Fruit fly (Drosophila melanogaster) whole organism, wandering third instar larva: ENCODE measurements around the gene Pde6.

Experiments used
- Abd-B ChIP-seq: fragments of >200 bp; optimal IDR thresholded peaks from 2 replicates; lab custom pipeline; 2017; ENCODE audit warnings: missing biosample characterization, missing genetic modification characterization
- CG32264 ChIP-seq: fragments of 200-800 bp; sonication (Bioruptor generic); optimal IDR thresholded peaks from 2 replicates; lab custom pipeline; 2016; ENCODE audit warnings: missing biosample characterization, missing genetic modification characterization
- CG9705 ChIP-seq: fragments of 200-800 bp; sonication (Bioruptor generic); optimal IDR thresholded peaks from 2 replicates; lab custom pipeline; 2018; ENCODE audit warnings: missing biosample characterization, mild to moderate bottlenecking, missing genetic modification characterization
- CrebA ChIP-seq: fragments of 200-800 bp; sonication (Bioruptor generic); optimal IDR thresholded peaks from 2 replicates; lab custom pipeline; 2016; ENCODE audit warnings: missing biosample characterization, mild to moderate bottlenecking, missing genetic modification characterization, borderline replicate concordance
- Dfd ChIP-seq: fragments of >200 bp; optimal IDR thresholded peaks from 2 replicates; lab custom pipeline; 2017; ENCODE audit warnings: missing biosample characterization, missing genetic modification characterization
- Dif ChIP-seq: fragments of 200-275, 200-300 bp; sonication (Bioruptor generic); optimal IDR thresholded peaks from 2 replicates; lab custom pipeline; 2018; ENCODE audit warnings: missing biosample characterization, missing genetic modification characterization; ENCODE audit not compliant: partially characterized antibody
- GATAd ChIP-seq: sonication (Bioruptor generic); optimal IDR thresholded peaks from 2 replicates; lab custom pipeline; 2016; ENCODE audit warnings: missing biosample characterization, missing genetic modification characterization
- HLH106 ChIP-seq: fragments of 200-800 bp; optimal IDR thresholded peaks from 3 replicates; lab custom pipeline; 2019; ENCODE audit warnings: missing biosample characterization, mild to moderate bottlenecking, missing genetic modification characterization, moderate library complexity
- Hnf4 ChIP-seq: fragments of 200-800 bp; sonication (Bioruptor generic); optimal IDR thresholded peaks from 2 replicates; lab custom pipeline; 2016; ENCODE audit warnings: missing biosample characterization, mild to moderate bottlenecking, missing genetic modification characterization
- Hr78 ChIP-seq: fragments of >200 bp; optimal IDR thresholded peaks from 2 replicates; lab custom pipeline; 2017; ENCODE audit warnings: missing biosample characterization, missing genetic modification characterization
- Hr83 ChIP-seq: fragments of 200-300 bp; sonication (Bioruptor generic); optimal IDR thresholded peaks from 2 replicates; lab custom pipeline; 2016; ENCODE audit warnings: missing biosample characterization, mild to moderate bottlenecking, missing genetic modification characterization, moderate library complexity; ENCODE audit not compliant: poor library complexity, severe bottlenecking
- Jra ChIP-seq: sonication (Bioruptor generic); optimal IDR thresholded peaks from 2 replicates; lab custom pipeline; 2016; ENCODE audit warnings: missing biosample characterization, missing genetic modification characterization
- Mio ChIP-seq: sonication (Bioruptor generic); optimal IDR thresholded peaks from 2 replicates; lab custom pipeline; 2016; ENCODE audit warnings: missing biosample characterization, missing genetic modification characterization
- Myc ChIP-seq: fragments of >200 bp; optimal IDR thresholded peaks from 2 replicates; lab custom pipeline; 2017
- N ChIP-seq: fragments of >200 bp; optimal IDR thresholded peaks from 2 replicates; lab custom pipeline; 2018; ENCODE audit warnings: missing biosample characterization, missing external identifiers, missing genetic modification characterization
- OdsH ChIP-seq: fragments of 200-800 bp; sonication (Bioruptor generic); optimal IDR thresholded peaks from 2 replicates; lab custom pipeline; 2016; ENCODE audit warnings: missing biosample characterization, mild to moderate bottlenecking, missing genetic modification characterization
- Rel ChIP-seq, 2 experiments: fragments of 200-800 bp; sonication (Bioruptor generic) in 1 of 2; optimal IDR thresholded peaks; 2 replicates in 1 of 2; 3 replicates in 1 of 2; lab custom pipeline; 2016 to 2019; ENCODE audit warnings: mild to moderate bottlenecking in 2 of 2, missing biosample characterization in 2 of 2, missing genetic modification characterization in 2 of 2, moderate library complexity in 1 of 2
- Sp1 ChIP-seq: fragments of 200-800 bp; sonication (Bioruptor generic); optimal IDR thresholded peaks from 3 replicates; lab custom pipeline; 2019; ENCODE audit warnings: missing biosample characterization, mild to moderate bottlenecking, missing genetic modification characterization, moderate library complexity
- Vsx2 ChIP-seq: fragments of 200-300, 225-300 bp; sonication (Bioruptor generic); optimal IDR thresholded peaks from 2 replicates; lab custom pipeline; 2018; ENCODE audit warnings: missing biosample characterization, missing genetic modification characterization; ENCODE audit not compliant: partially characterized antibody
- br ChIP-seq: fragments of 200-800 bp; sonication (Bioruptor generic); optimal IDR thresholded peaks from 2 replicates; lab custom pipeline; 2016; ENCODE audit warnings: missing biosample characterization, missing genetic modification characterization
- brk ChIP-seq: fragments of 200-800 bp; sonication (Bioruptor generic); optimal IDR thresholded peaks from 2 replicates; lab custom pipeline; 2016; ENCODE audit warnings: missing biosample characterization, mild to moderate bottlenecking, missing genetic modification characterization
- dl ChIP-seq, 2 experiments: fragments of 175-275, 200-275 bp in 1 of 2; fragments of 200-275 bp in 1 of 2; sonication (Bioruptor generic); optimal IDR thresholded peaks; lab custom pipeline; 2018; ENCODE audit warnings: mild to moderate bottlenecking in 2 of 2, missing biosample characterization in 2 of 2, missing genetic modification characterization in 2 of 2, moderate library complexity in 2 of 2; ENCODE audit not compliant: partially characterized antibody in 2 of 2, insufficient read depth in 1 of 2
- dmrt93B ChIP-seq: fragments of 200-800 bp; sonication (Bioruptor generic); optimal IDR thresholded peaks from 2 replicates; lab custom pipeline; 2018; ENCODE audit warnings: missing biosample characterization, mild to moderate bottlenecking, missing genetic modification characterization
- dsf ChIP-seq: sonication (Bioruptor generic); optimal IDR thresholded peaks from 2 replicates; lab custom pipeline; 2016; ENCODE audit warnings: missing biosample characterization, missing genetic modification characterization, borderline replicate concordance
- ey ChIP-seq: fragments of 200-800 bp; sonication (Bioruptor generic); optimal IDR thresholded peaks from 2 replicates; lab custom pipeline; 2016; ENCODE audit warnings: missing biosample characterization, missing genetic modification characterization
- foxo ChIP-seq, 2 experiments: fragments of 200-800 bp; sonication (Bioruptor generic); optimal IDR thresholded peaks; 2 replicates in 1 of 2; 3 replicates in 1 of 2; lab custom pipeline; 2016 to 2017; ENCODE audit warnings: missing biosample characterization in 2 of 2, missing genetic modification characterization in 2 of 2
- fru ChIP-seq: fragments of 200-800 bp; sonication (Bioruptor generic); optimal IDR thresholded peaks from 3 replicates; lab custom pipeline; 2016; ENCODE audit warnings: missing biosample characterization, mild to moderate bottlenecking, missing genetic modification characterization
- h ChIP-seq: fragments of 200-800 bp; sonication (Bioruptor generic); optimal IDR thresholded peaks from 3 replicates; lab custom pipeline; 2016; ENCODE audit warnings: missing biosample characterization, mild to moderate bottlenecking, missing genetic modification characterization
- jim ChIP-seq: fragments of 175-275, 200-325 bp; sonication (Bioruptor generic); optimal IDR thresholded peaks from 2 replicates; lab custom pipeline; 2016; ENCODE audit warnings: missing biosample characterization, mild to moderate bottlenecking, missing genetic modification characterization
- lola ChIP-seq: fragments of >200 bp; optimal IDR thresholded peaks from 2 replicates; lab custom pipeline; 2017; ENCODE audit warnings: missing biosample characterization, missing genetic modification characterization
- pan ChIP-seq: fragments of >200 bp; optimal IDR thresholded peaks from 2 replicates; lab custom pipeline; 2017
- psq ChIP-seq: fragments of 200-800 bp; sonication (Bioruptor generic); optimal IDR thresholded peaks from 3 replicates; lab custom pipeline; 2017; ENCODE audit warnings: missing biosample characterization, mild to moderate bottlenecking, missing genetic modification characterization, moderate library complexity
- rgr ChIP-seq: fragments of 200-800 bp; sonication (Bioruptor generic); optimal IDR thresholded peaks from 3 replicates; lab custom pipeline; 2016; ENCODE audit warnings: missing biosample characterization, mild to moderate bottlenecking, missing genetic modification characterization
- sage ChIP-seq: fragments of 200-800 bp; sonication (Bioruptor generic); optimal IDR thresholded peaks from 2 replicates; lab custom pipeline; 2016; ENCODE audit warnings: missing biosample characterization, mild to moderate bottlenecking, missing genetic modification characterization
- sv ChIP-seq: fragments of 200-800 bp; sonication (Bioruptor generic); optimal IDR thresholded peaks from 3 replicates; lab custom pipeline; 2016; ENCODE audit warnings: missing biosample characterization, missing genetic modification characterization
- tai ChIP-seq: sonication (Bioruptor generic); optimal IDR thresholded peaks from 2 replicates; lab custom pipeline; 2016; ENCODE audit warnings: missing biosample characterization, missing genetic modification characterization
- usp ChIP-seq: fragments of >200 bp; optimal IDR thresholded peaks from 2 replicates; lab custom pipeline; 2017; ENCODE audit warnings: missing biosample characterization, missing genetic modification characterization
- woc ChIP-seq: sonication (Bioruptor generic); optimal IDR thresholded peaks from 2 replicates; lab custom pipeline; 2016; ENCODE audit warnings: missing biosample characterization, mild to moderate bottlenecking, missing genetic modification characterization

Pde6 gene

DNA sequence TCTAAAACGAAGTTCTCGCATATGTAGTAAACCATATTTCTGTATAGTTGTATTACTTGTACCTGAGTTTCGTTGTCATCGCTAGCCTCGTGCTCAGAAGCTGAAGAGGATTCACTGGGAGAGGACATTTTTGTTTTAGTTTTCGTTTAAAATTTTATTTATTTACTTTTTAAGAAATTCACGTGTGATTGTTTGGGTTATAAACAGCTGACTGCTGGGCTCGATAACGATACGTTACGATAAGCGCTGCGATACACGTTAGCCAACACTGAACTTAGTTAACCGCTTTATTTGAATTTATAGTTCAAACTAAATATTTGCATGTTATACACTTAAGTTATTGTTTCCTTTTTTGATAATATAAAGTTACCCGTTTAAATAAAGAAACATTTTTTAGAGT lies 44.7 kb downstream of the Pde6 start, which contains the start of gene CG8461:
TSS of gene CG8461 (minus strand) at position 218 of the 400 bp plus-strand sequence.
- no peak for TF ChIP-seq Myc (lab: Kevin White, UChicago)
- peak in 1 of 2 experiments; percentile 19 for TF ChIP-seq foxo (GFP tag; optimal IDR thresholded peaks at IDR 0.05; lab: Kevin White, UChicago)
- peak; percentile 26 for TF ChIP-seq Hnf4 (GFP tag; lab: Kevin White, UChicago)
- TF ChIP-seq CrebA = no peak
- TF ChIP-seq Hr78 = no peak
- no peak for TF ChIP-seq fru (GFP tag; lab: Kevin White, UChicago)
- no peak for TF ChIP-seq OdsH (GFP tag; lab: Kevin White, UChicago)
- no peak for TF ChIP-seq CG9705 (GFP tag; lab: Kevin White, UChicago)
- no peak for TF ChIP-seq Dif (GFP tag; lab: Kevin White, UChicago)
- no peak for TF ChIP-seq Dfd (GFP tag; lab: Kevin White, UChicago)

DNA sequence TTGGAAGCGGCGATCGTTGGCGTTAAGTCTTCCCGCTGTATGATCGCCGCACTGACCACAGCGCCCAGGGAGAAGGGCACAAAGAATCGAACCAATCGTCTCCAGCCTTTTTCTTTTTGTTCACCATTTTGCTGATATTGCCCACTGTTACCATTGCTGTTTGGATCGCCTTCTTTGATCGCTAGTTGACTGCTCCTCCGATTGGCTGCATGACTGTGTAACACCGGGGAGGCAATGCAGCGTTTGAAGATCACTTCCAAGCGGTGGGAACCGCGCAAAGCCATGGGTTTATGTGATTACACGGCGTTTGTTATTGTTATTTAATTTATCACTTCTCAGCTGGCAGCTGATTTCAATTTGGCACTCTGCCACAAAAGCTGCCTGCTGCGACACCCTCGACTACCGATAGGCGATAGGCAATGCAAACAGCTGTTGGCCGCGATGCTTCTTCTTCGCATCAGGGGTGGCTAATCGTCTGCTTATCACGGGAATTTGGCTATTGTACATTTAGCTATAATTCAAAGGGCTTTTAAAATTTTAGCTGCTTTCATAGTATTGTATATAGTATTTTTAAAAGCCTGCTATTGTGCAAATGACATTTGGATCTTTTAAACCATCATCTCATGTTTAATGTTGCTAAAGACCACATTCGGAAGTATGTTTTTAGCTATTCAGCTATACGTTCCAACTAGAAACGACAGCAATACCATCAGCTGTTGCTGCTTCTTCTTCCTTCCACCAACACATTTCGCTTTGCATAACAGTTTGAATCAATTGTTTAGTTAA lies 46.8 kb downstream of the Pde6 start, which contains the start of the genes HtrA2 and mRpL11:
TSS of gene HtrA2 (minus strand) at position 590 of the 786 bp plus-strand sequence.
TSS of gene mRpL11 (plus strand) at position 716 of the 786 bp plus-strand sequence.
- peak; percentile 32 for TF ChIP-seq fru (GFP tag; lab: Kevin White, UChicago)
- TF ChIP-seq Sp1 = no peak
- TF ChIP-seq rgr (GFP tag; lab: Kevin White, UChicago) = no peak
- no peak for TF ChIP-seq Hr78
- no peak for TF ChIP-seq Abd-B (GFP tag; lab: Kevin White, UChicago)
- no peak for TF ChIP-seq usp
- no peak for TF ChIP-seq jim
- TF ChIP-seq N (GFP tag; lab: Kevin White, UChicago) = no peak
- TF ChIP-seq HLH106 = no peak
- peak in 1 of 2 experiments; percentile 41 for TF ChIP-seq foxo (GFP tag; optimal IDR thresholded peaks at IDR 0.05; lab: Kevin White, UChicago)
- TF ChIP-seq dmrt93B (GFP tag; lab: Kevin White, UChicago) = no peak
- no peak for TF ChIP-seq Mio
- TF ChIP-seq sv (GFP tag; lab: Kevin White, UChicago) = peak; percentile 41
- no peak for TF ChIP-seq lola (GFP tag; lab: Kevin White, UChicago)
- TF ChIP-seq tai (GFP tag; lab: Kevin White, UChicago) = no peak
- TF ChIP-seq br (GFP tag; lab: Kevin White, UChicago) = peak; percentile 65
- TF ChIP-seq Myc (lab: Kevin White, UChicago) = peak; percentile 100
- no peak for TF ChIP-seq CrebA
- TF ChIP-seq Vsx2 (GFP tag; lab: Kevin White, UChicago) = peak; percentile 54
- TF ChIP-seq h (GFP tag; lab: Kevin White, UChicago) = peak; percentile 63
- peak; percentile 55 for TF ChIP-seq Hnf4 (GFP tag; lab: Kevin White, UChicago)
- TF ChIP-seq Hr83 (GFP tag; lab: Kevin White, UChicago) = peak; percentile 41
- TF ChIP-seq woc (GFP tag; lab: Kevin White, UChicago) = peak; percentile 95
- TF ChIP-seq brk = no peak
- TF ChIP-seq Dfd (GFP tag; lab: Kevin White, UChicago) = no peak
- TF ChIP-seq CG32264 = no peak
- TF ChIP-seq GATAd (GFP tag; lab: Kevin White, UChicago) = no peak
- TF ChIP-seq OdsH (GFP tag; lab: Kevin White, UChicago) = no peak
- peak; percentile 37 for TF ChIP-seq CG9705 (GFP tag; lab: Kevin White, UChicago)
- TF ChIP-seq dsf = no peak
- peak; percentile 21 for TF ChIP-seq psq (GFP tag; lab: Kevin White, UChicago)
- TF ChIP-seq Jra = no peak
- peak; percentile 58 for TF ChIP-seq ey
- peak in 1 of 2 experiments; percentile 16 for TF ChIP-seq dl (GFP tag; optimal IDR thresholded peaks at IDR 0.05; lab: Kevin White, UChicago; ENCODE audit: insufficient read depth in 1 of 2, partially characterized antibody in 2 of 2)
- peak; percentile 83 for TF ChIP-seq Dif (GFP tag; lab: Kevin White, UChicago)
- TF ChIP-seq pan = no peak
- no peak for TF ChIP-seq Rel (GFP tag; optimal IDR thresholded peaks at IDR 0.05; lab: Kevin White, UChicago)
- no peak for TF ChIP-seq Rel (tag; optimal IDR thresholded peaks at IDR 0.05; lab: Kevin White, UChicago)
- TF ChIP-seq sage (GFP tag; lab: Kevin White, UChicago) = no peak
